Fruit fly (Drosophila melanogaster) S2 (cell line): ENCODE results near the gene CG5921.

Experiments
- CG8478 ChIP-seq: fragments of >200 bp; optimal IDR thresholded peaks from 2 replicates; lab custom pipeline; 2018
- CTCF ChIP-seq, 2 experiments: fragments of >200 bp; optimal IDR thresholded peaks; 2 replicates each; lab custom pipeline; 2018

- no peak for TF ChIP-seq CG8478 (lab: Kevin White, UChicago)
- TF ChIP-seq CTCF (optimal IDR thresholded peaks at IDR 0.05; lab: Kevin White, UChicago), result no peak
These were observed 17.8 kb upstream of the CG5921 start for dm6 chrX:6032826-6033225.
